Worm (Caenorhabditis elegans) whole organism, L1 larva: ENCODE results near the gene lag-1.

Experiments
- C04F5.9 ChIP-seq: sonication (generic microtip); optimal IDR thresholded peaks from 2 replicates; lab custom pipeline; 2016; ENCODE audit warnings: missing genetic modification characterization, missing compliant biosample characterization
- ceh-88 ChIP-seq: fragments of 200-800 bp; sonication (Bioruptor generic); IDR thresholded peaks from 2 replicates; pipeline ENCODE4 v1.3.6; 2022; ENCODE audit warnings: missing genetic modification characterization, missing compliant biosample characterization
- efl-1 ChIP-seq, 4 experiments: fragments of 150-350 bp; optimal IDR thresholded peaks in 3 of 4; peaks in 1 of 4; 1 replicate in 1 of 4; 2 replicates in 3 of 4; lab custom pipeline; 2014; ENCODE audit warnings: missing biosample characterization in 2 of 4, missing genetic modification characterization in 2 of 4, missing genetic modification reagents in 2 of 4
- fkh-10 ChIP-seq: sonication (generic microtip); optimal IDR thresholded peaks from 2 replicates; lab custom pipeline; 2017; ENCODE audit warnings: missing biosample characterization, missing genetic modification reagents, missing genetic modification characterization
- lin-15B ChIP-seq: fragments of 150-350 bp; sonication (generic microtip); optimal IDR thresholded peaks from 3 replicates; lab custom pipeline; 2014; ENCODE audit warnings: missing biosample characterization, missing genetic modification characterization
- mdl-1 ChIP-seq, 2 experiments: fragments of 150-350 bp; optimal IDR thresholded peaks; 2 replicates each; lab custom pipeline; 2014 to 2017; ENCODE audit warnings: missing biosample characterization in 2 of 2, missing genetic modification characterization in 2 of 2, inconsistent platforms in 1 of 2
- mep-1 ChIP-seq: fragments of 150-350 bp; optimal IDR thresholded peaks from 2 replicates; lab custom pipeline; 2014; ENCODE audit warnings: missing biosample characterization, missing genetic modification characterization
- nhr-12 ChIP-seq: sonication (generic microtip); optimal IDR thresholded peaks from 2 replicates; lab custom pipeline; 2017; ENCODE audit warnings: missing biosample characterization, missing genetic modification characterization
- nhr-77 ChIP-seq: fragments of 150-350 bp; optimal IDR thresholded peaks from 2 replicates; lab custom pipeline; 2014; ENCODE audit warnings: missing biosample characterization, missing genetic modification characterization
- sptf-1 ChIP-seq: fragments of 150-350 bp; optimal IDR thresholded peaks from 2 replicates; lab custom pipeline; 2014; ENCODE audit warnings: missing biosample characterization, missing genetic modification characterization
- unc-98 ChIP-seq: fragments of 200-800 bp; sonication (Bioruptor generic); IDR thresholded peaks from 2 replicates; pipeline ENCODE4 v1.3.6; 2022; ENCODE audit warnings: missing genetic modification characterization, missing compliant biosample characterization
- ztf-4 ChIP-seq: fragments of 150-350 bp; optimal IDR thresholded peaks from 2 replicates; lab custom pipeline; 2014; ENCODE audit warnings: missing biosample characterization, missing genetic modification characterization

- TF ChIP-seq unc-98 (GFP tag; lab: Robert Waterston, UW) = no peak
- TF ChIP-seq mdl-1 (tag; optimal IDR thresholded peaks at IDR 0.05; lab: Kevin White, UChicago) = no peak
- no peak for TF ChIP-seq lin-15B (tag; lab: Kevin White, UChicago)
- no peak for TF ChIP-seq C04F5.9 (tag; lab: Kevin White, UChicago)
- TF ChIP-seq nhr-12 (tag; lab: Kevin White, UChicago) = no peak
- no peak for TF ChIP-seq nhr-77 (tag; lab: Kevin White, UChicago)
- TF ChIP-seq mep-1 = no peak
- TF ChIP-seq sptf-1 (tag; lab: Kevin White, UChicago) = no peak
- no peak for TF ChIP-seq ceh-88 (GFP tag; lab: Robert Waterston, UW)
- no peak for TF ChIP-seq efl-1 (optimal IDR thresholded peaks at IDR 0.05; lab: Kevin White, UChicago)
- no peak for TF ChIP-seq efl-1 (GFP tag; optimal IDR thresholded peaks at IDR 0.05 in 1 of 2; lab: Kevin White, UChicago)
- TF ChIP-seq ztf-4 (tag; lab: Kevin White, UChicago) = no peak
- no peak for TF ChIP-seq fkh-10 (GFP tag; lab: Kevin White, UChicago)
These were observed 39.4 kb downstream of the lag-1 start for ce11 chrIV:6134639-6135038.
